Fruit fly (Drosophila melanogaster) whole organism, pupa: ENCODE data around the gene AspRS-m.

Experiments
- CG14655 ChIP-seq: fragments of 200-800 bp; sonication (Bioruptor generic); optimal IDR thresholded peaks from 3 replicates; lab custom pipeline; 2017; ENCODE audit warnings: mild to moderate bottlenecking, missing biosample characterization, missing genetic modification reagents, missing genetic modification characterization
- CG15710 ChIP-seq: fragments of 200-800 bp; sonication (Bioruptor generic); optimal IDR thresholded peaks from 2 replicates; lab custom pipeline; 2018; ENCODE audit warnings: missing biosample characterization, mild to moderate bottlenecking, missing genetic modification characterization, moderate library complexity
- Pif1B ChIP-seq: fragments of 200-800 bp; sonication (Bioruptor generic); optimal IDR thresholded peaks from 3 replicates; lab custom pipeline; 2016; ENCODE audit warnings: missing biosample characterization, missing genetic modification characterization
- rn ChIP-seq: fragments of 200-800 bp; sonication (Bioruptor generic); IDR thresholded peaks from 2 replicates; pipeline ENCODE4 v1.3.6; 2022; ENCODE audit warnings: missing biosample characterization, missing genetic modification characterization

- TF ChIP-seq CG14655 (GFP tag; lab: Kevin White, UChicago) (no peak), Pif1B (GFP tag; lab: Kevin White, UChicago) (no peak), rn (no peak), CG15710 (no peak)
These were observed 28.2 kb upstream of the AspRS-m start, which contains the start of gene Ugt37D1 for dm6 chr2L:16798705-16799104.
